Fruit fly (Drosophila melanogaster) whole organism, embryonic: ENCODE measurements around the gene sud1.

Experiments used
- Aef1 ChIP-seq: fragments of 200-800 bp; sonication (Bioruptor generic); IDR thresholded peaks from 3 replicates; pipeline ENCODE4 v1.3.6; 2022; ENCODE audit warnings: missing biosample characterization, missing genetic modification characterization
- Atf3 ChIP-seq: fragments of 200-800 bp; sonication (Bioruptor generic); optimal IDR thresholded peaks from 3 replicates; lab custom pipeline; 2016; ENCODE audit warnings: missing biosample characterization, missing genetic modification characterization
- CG10274 ChIP-seq: fragments of 200-800 bp; sonication (Bioruptor generic); optimal IDR thresholded peaks from 3 replicates; lab custom pipeline; 2017; ENCODE audit warnings: missing biosample characterization, mild to moderate bottlenecking, missing genetic modification characterization
- CG14667 ChIP-seq: fragments of 200-800 bp; sonication (Bioruptor generic); IDR thresholded peaks from 2 replicates; pipeline ENCODE4 v1.3.6; 2022; ENCODE audit warnings: missing biosample characterization, missing genetic modification characterization
- CG16813 ChIP-seq: fragments of 200-800 bp; sonication (Bioruptor generic); IDR thresholded peaks from 3 replicates; pipeline ENCODE4 v1.3.6; 2022; ENCODE audit warnings: missing biosample characterization, missing genetic modification characterization; ENCODE audit not compliant: partially characterized antibody
- CG17359 ChIP-seq: fragments of 200-800 bp; sonication (Bioruptor generic); optimal IDR thresholded peaks from 3 replicates; lab custom pipeline; 2018; ENCODE audit warnings: missing biosample characterization, mild to moderate bottlenecking, missing genetic modification characterization, moderate library complexity
- CG2116 ChIP-seq: fragments of 200-800 bp; sonication (Bioruptor generic); optimal IDR thresholded peaks from 3 replicates; lab custom pipeline; 2018; ENCODE audit warnings: missing biosample characterization, mild to moderate bottlenecking, missing genetic modification characterization
- CG3163 ChIP-seq: fragments of 200-800 bp; sonication (Bioruptor generic); optimal IDR thresholded peaks from 3 replicates; lab custom pipeline; 2016; ENCODE audit warnings: missing biosample characterization, missing genetic modification characterization
- CG34422 ChIP-seq: fragments of 200-800 bp; sonication (Bioruptor generic); IDR thresholded peaks from 3 replicates; pipeline ENCODE4 v1.3.6; 2022; ENCODE audit warnings: missing biosample characterization, missing genetic modification characterization
- CG5953 ChIP-seq: fragments of 200-800 bp; sonication (Bioruptor generic); IDR thresholded peaks from 2 replicates; pipeline ENCODE4 v1.3.6; 2022; ENCODE audit warnings: missing biosample characterization, missing genetic modification characterization
- CG6791 ChIP-seq: fragments of 200-800 bp; sonication (Bioruptor generic); IDR thresholded peaks from 3 replicates; pipeline ENCODE4 v1.3.6; 2022; ENCODE audit warnings: missing biosample characterization, missing genetic modification characterization; ENCODE audit not compliant: partially characterized antibody
- CG6854 ChIP-seq: fragments of 200-800 bp; sonication (Bioruptor generic); optimal IDR thresholded peaks from 3 replicates; lab custom pipeline; 2017; ENCODE audit warnings: missing biosample characterization, mild to moderate bottlenecking, missing genetic modification characterization
- CG7372 ChIP-seq: fragments of 200-800 bp; sonication (Bioruptor generic); IDR thresholded peaks from 2 replicates; pipeline ENCODE4 v1.3.6; 2022; ENCODE audit warnings: missing biosample characterization, missing genetic modification characterization
- CG9609 ChIP-seq: fragments of 200-800 bp; sonication (Bioruptor generic); optimal IDR thresholded peaks from 3 replicates; lab custom pipeline; 2016; ENCODE audit warnings: missing biosample characterization, missing genetic modification characterization
- CkIIα-i1 ChIP-seq: fragments of 200-800 bp; sonication (Bioruptor generic); IDR thresholded peaks from 2 replicates; pipeline ENCODE4 v1.3.6; 2022; ENCODE audit warnings: missing biosample characterization, missing genetic modification characterization
- D19B ChIP-seq: fragments of 200-800 bp; sonication (Bioruptor generic); optimal IDR thresholded peaks from 2 replicates; lab custom pipeline; 2017; ENCODE audit warnings: missing biosample characterization, mild to moderate bottlenecking, missing genetic modification characterization
- E2f1 ChIP-seq: fragments of 200-800 bp; sonication (Bioruptor generic); IDR thresholded peaks from 2 replicates; pipeline ENCODE4 v1.3.6; 2022; ENCODE audit warnings: missing biosample characterization, missing genetic modification characterization
- E2f2 ChIP-seq: fragments of 200-800 bp; sonication (Bioruptor generic); IDR thresholded peaks from 2 replicates; pipeline ENCODE4 v1.3.6; 2022; ENCODE audit warnings: missing biosample characterization, missing genetic modification characterization
- Gug ChIP-seq: fragments of 200-800 bp; sonication (Bioruptor generic); IDR thresholded peaks from 4 replicates; pipeline ENCODE4 v1.3.6; 2022; ENCODE audit warnings: missing biosample characterization, missing genetic modification characterization
- Hr78 ChIP-seq, 2 experiments: fragments of 200-800 bp in 1 of 2; fragments of >200 bp in 1 of 2; sonication (Bioruptor generic) in 1 of 2; optimal IDR thresholded peaks; 2 replicates each; lab custom pipeline; 2017 to 2019; ENCODE audit warnings: missing biosample characterization in 2 of 2, missing genetic modification characterization in 2 of 2, mild to moderate bottlenecking in 1 of 2, moderate library complexity in 1 of 2
- Med ChIP-seq: fragments of 200-800 bp; sonication (Bioruptor generic); peaks from one replicate; lab custom pipeline; 2016; ENCODE audit warnings: missing biosample characterization, missing genetic modification characterization, mild to moderate bottlenecking, inconsistent platforms, moderate library complexity
- Neu2 ChIP-seq: fragments of 200-800 bp; sonication (Bioruptor generic); optimal IDR thresholded peaks from 3 replicates; lab custom pipeline; 2016; ENCODE audit warnings: missing biosample characterization, missing genetic modification characterization, borderline replicate concordance
- Opbp ChIP-seq: fragments of 200-800 bp; sonication (Bioruptor generic); IDR thresholded peaks from 3 replicates; pipeline ENCODE4 v1.3.6; 2022; ENCODE audit warnings: missing biosample characterization, missing genetic modification characterization; ENCODE audit not compliant: partially characterized antibody
- Pdp1 ChIP-seq, 2 experiments: fragments of 200-800 bp; sonication (Bioruptor generic); optimal IDR thresholded peaks; 3 replicates each; lab custom pipeline; 2016; ENCODE audit warnings: missing biosample characterization in 2 of 2, missing genetic modification characterization in 2 of 2, mild to moderate bottlenecking in 1 of 2, moderate library complexity in 1 of 2
- Rfx ChIP-seq: fragments of 200-800 bp; sonication (Bioruptor generic); IDR thresholded peaks from 2 replicates; pipeline ENCODE4 v1.3.6; 2022; ENCODE audit warnings: missing biosample characterization, missing genetic modification characterization
- Xrp1 ChIP-seq: fragments of 200-800 bp; sonication (Bioruptor generic); IDR thresholded peaks from 2 replicates; pipeline ENCODE4 v1.3.6; 2022; ENCODE audit warnings: missing biosample characterization, missing genetic modification characterization
- aop ChIP-seq: fragments of 200-800 bp; sonication (Bioruptor generic); IDR thresholded peaks from 2 replicates; pipeline ENCODE4 v1.3.6; 2022; ENCODE audit warnings: missing biosample characterization, missing genetic modification characterization
- ap ChIP-seq: fragments of 200-800 bp; sonication (Bioruptor generic); IDR thresholded peaks from 2 replicates; pipeline ENCODE4 v1.3.6; 2022; ENCODE audit warnings: missing biosample characterization, missing genetic modification characterization
- bbx ChIP-seq: fragments of 200-800 bp; sonication (Bioruptor generic); IDR thresholded peaks from 2 replicates; pipeline ENCODE4 v1.3.6; 2022; ENCODE audit warnings: missing biosample characterization, missing genetic modification characterization; ENCODE audit not compliant: partially characterized antibody
- chm ChIP-seq: fragments of 200-800 bp; sonication (Bioruptor generic); IDR thresholded peaks from 2 replicates; pipeline ENCODE4 v1.3.6; 2022; ENCODE audit warnings: missing biosample characterization, missing genetic modification characterization
- chn ChIP-seq: fragments of 200-800 bp; sonication (Bioruptor generic); optimal IDR thresholded peaks from 2 replicates; lab custom pipeline; 2016; ENCODE audit warnings: missing biosample characterization, missing genetic modification characterization
- dati ChIP-seq: fragments of 200-800 bp; sonication (Bioruptor generic); IDR thresholded peaks from 2 replicates; pipeline ENCODE4 v1.3.6; 2022; ENCODE audit warnings: missing biosample characterization, missing genetic modification characterization
- emc ChIP-seq: fragments of 200-800 bp; sonication (Bioruptor generic); optimal IDR thresholded peaks from 2 replicates; lab custom pipeline; 2016; ENCODE audit warnings: missing biosample characterization, missing genetic modification characterization
- eve ChIP-seq, 2 experiments: fragments of >200 bp; optimal IDR thresholded peaks; 2 replicates each; lab custom pipeline; 2017; ENCODE audit warnings: missing biosample characterization in 2 of 2, missing genetic modification characterization in 2 of 2
- kah ChIP-seq: fragments of 200-800 bp; sonication (Bioruptor generic); optimal IDR thresholded peaks from 2 replicates; lab custom pipeline; 2018; ENCODE audit warnings: missing biosample characterization, mild to moderate bottlenecking, missing genetic modification characterization
- kni ChIP-seq: fragments of 200-800 bp; sonication (Bioruptor generic); optimal IDR thresholded peaks from 3 replicates; lab custom pipeline; 2017; ENCODE audit warnings: mild to moderate bottlenecking, missing biosample characterization, missing genetic modification reagents, missing genetic modification characterization
- otp ChIP-seq: fragments of 200-800 bp; sonication (Bioruptor generic); IDR thresholded peaks from 3 replicates; pipeline ENCODE4, ENCODE4 v1.3.6; 2022; ENCODE audit warnings: missing biosample characterization, missing genetic modification characterization
- pan ChIP-seq, 4 experiments: fragments of >200 bp in 3 of 4; fragments of 200-800 bp in 1 of 4; sonication (Bioruptor generic) in 1 of 4; optimal IDR thresholded peaks in 3 of 4; IDR thresholded peaks in 1 of 4; 2 replicates each; pipeline versions ENCODE4 v1.3.6 to Lab custom; 2017 to 2022; ENCODE audit warnings: missing biosample characterization in 2 of 4, missing genetic modification characterization in 2 of 4, mixed read lengths in 1 of 4
- pho ChIP-seq: fragments of 200-800 bp; sonication (Bioruptor generic); optimal IDR thresholded peaks from 2 replicates; lab custom pipeline; 2016; ENCODE audit warnings: missing biosample characterization, missing genetic modification characterization
- pnt ChIP-seq: fragments of 200-800 bp; sonication (Bioruptor generic); optimal IDR thresholded peaks from 3 replicates; lab custom pipeline; 2016; ENCODE audit warnings: missing biosample characterization, missing genetic modification characterization
- pros ChIP-seq: fragments of 200-800 bp; sonication (Bioruptor generic); optimal IDR thresholded peaks from 3 replicates; lab custom pipeline; 2019; ENCODE audit warnings: missing biosample characterization, mild to moderate bottlenecking, missing genetic modification characterization, moderate library complexity
- rib ChIP-seq: fragments of 200-800 bp; sonication (Bioruptor generic); IDR thresholded peaks from 2 replicates; pipeline ENCODE4 v1.3.6; 2022; ENCODE audit warnings: missing biosample characterization, missing genetic modification characterization
- schlank ChIP-seq: fragments of 200-800 bp; sonication (Bioruptor generic); optimal IDR thresholded peaks from 2 replicates; lab custom pipeline; 2018; ENCODE audit warnings: missing biosample characterization, mild to moderate bottlenecking, missing genetic modification characterization
- seq ChIP-seq: fragments of 200-800 bp; sonication (Bioruptor generic); IDR thresholded peaks from 2 replicates; pipeline ENCODE4 v1.3.6; 2022; ENCODE audit warnings: missing biosample characterization, missing genetic modification characterization
- ttk ChIP-seq: fragments of 200-800 bp; sonication (Bioruptor generic); IDR thresholded peaks from 2 replicates; pipeline ENCODE4 v2.1.2; 2022; ENCODE audit warnings: missing biosample characterization, missing genetic modification characterization
- vnd ChIP-seq: fragments of 200-800 bp; sonication (Bioruptor generic); IDR thresholded peaks from 3 replicates; pipeline ENCODE4 v1.3.6; 2022; ENCODE audit warnings: missing biosample characterization, missing genetic modification characterization; ENCODE audit not compliant: partially characterized antibody
- z ChIP-seq: fragments of 200-800 bp; sonication (Bioruptor generic); IDR thresholded peaks from 3 replicates; pipeline ENCODE4 v1.3.6; 2022; ENCODE audit warnings: missing biosample characterization, missing genetic modification characterization
- zfh1 ChIP-seq: fragments of 200-800 bp; sonication (Bioruptor generic); IDR thresholded peaks from 3 replicates; pipeline ENCODE4 v1.3.6; 2022; ENCODE audit warnings: missing biosample characterization, missing genetic modification characterization

Gene sud1

dm6 chr3R:24894419-24895206 lies 23.1 kb downstream of the sud1 start, which contains the start of the genes CG31121 and CG11069:
Gene CG31121 (minus strand): TSS chr3R:24894605.
Gene CG11069 (plus strand): TSS chr3R:24894742.
- no peak for TF ChIP-seq CG10274 (GFP tag; lab: Kevin White, UChicago)
- no peak for TF ChIP-seq Pdp1 (GFP tag; optimal IDR thresholded peaks at IDR 0.05; lab: Kevin White, UChicago)
- no peak for TF ChIP-seq dati (GFP tag; lab: Robert Waterston, UW)
- TF ChIP-seq chm (GFP tag; lab: Robert Waterston, UW) = peak; percentile 50; the same call in 1 of the 2 replicates
- peak; percentile 50 for TF ChIP-seq kni (GFP tag; lab: Kevin White, UChicago)
- TF ChIP-seq E2f1 (GFP tag; lab: Robert Waterston, UW) = no peak
- TF ChIP-seq CG34422 = 0 out of 3 replicates have a peak, but pooled peaks have one; percentile 9
- peak; percentile 74 for TF ChIP-seq z
- TF ChIP-seq ttk (GFP tag; lab: Robert Waterston, UW) = no peak
- peak; percentile 31 for TF ChIP-seq Med (GFP tag; lab: Kevin White, UChicago)
- no peak for TF ChIP-seq CG7372 (GFP tag; lab: Robert Waterston, UW)
- TF ChIP-seq seq (GFP tag; lab: Robert Waterston, UW) = 0 out of 2 replicates have a peak, but pooled peaks have one; percentile 14
- no peak for TF ChIP-seq vnd (GFP tag; lab: Robert Waterston, UW)
- no peak for TF ChIP-seq eve (GFP tag; optimal IDR thresholded peaks at IDR 0.05; lab: Kevin White, UChicago)
- no peak for TF ChIP-seq CG6791 (GFP tag; lab: Robert Waterston, UW)
- TF ChIP-seq CkIIα-i1 (GFP tag; lab: Robert Waterston, UW) = no peak
- peak; percentile 46 for TF ChIP-seq Rfx (GFP tag; lab: Robert Waterston, UW)
- peak; percentile 45 for TF ChIP-seq bbx
- no peak for TF ChIP-seq CG17359 (tag; lab: Kevin White, UChicago)
- TF ChIP-seq Opbp = 0 out of 3 replicates have a peak, but pooled peaks have one; percentile 42
- no peak for TF ChIP-seq CG9609 (GFP tag; lab: Kevin White, UChicago)
- no peak for TF ChIP-seq Atf3 (GFP tag; lab: Kevin White, UChicago)
- 0 out of 2 replicates have a peak, but pooled peaks have one; percentile 17 for TF ChIP-seq aop (GFP tag; lab: Robert Waterston, UW)
- no peak for TF ChIP-seq pho (GFP tag; lab: Kevin White, UChicago)
- TF ChIP-seq CG2116 (GFP tag; lab: Kevin White, UChicago) = no peak
- TF ChIP-seq pnt (GFP tag; lab: Kevin White, UChicago) = no peak
- TF ChIP-seq pros = peak; percentile 24
- TF ChIP-seq CG16813 (GFP tag; lab: Robert Waterston, UW) = 0 out of 3 replicates have a peak, but pooled peaks have one; percentile 15
- TF ChIP-seq CG3163 (GFP tag; lab: Kevin White, UChicago) = peak; percentile 84
- TF ChIP-seq otp (GFP tag; lab: Robert Waterston, UW) = 0 out of 3 replicates have a peak, but pooled peaks have one; percentile 43
- peak in 1 of 2 experiments; percentile 2 for TF ChIP-seq Hr78 (GFP tag; optimal IDR thresholded peaks at IDR 0.05; lab: Kevin White, UChicago)
- TF ChIP-seq schlank (tag; lab: Kevin White, UChicago) = no peak
- 0 out of 2 replicates have a peak, but pooled peaks have one; percentile 19 for TF ChIP-seq rib
- TF ChIP-seq Neu2 (GFP tag; lab: Kevin White, UChicago) = no peak
- TF ChIP-seq Aef1 = no peak
- TF ChIP-seq chn (GFP tag; lab: Kevin White, UChicago) = no peak
- TF ChIP-seq CG5953 = no peak
- no peak for TF ChIP-seq emc (GFP tag; lab: Kevin White, UChicago)
- no peak for TF ChIP-seq CG14667
- TF ChIP-seq CG6854 (GFP tag; lab: Kevin White, UChicago) = no peak
- TF ChIP-seq E2f2 (GFP tag; lab: Robert Waterston, UW) = no peak
- TF ChIP-seq D19B (GFP tag; lab: Kevin White, UChicago) = no peak
- 0 out of 3 replicates have a peak, but pooled peaks have one; percentile 24 for TF ChIP-seq zfh1 (GFP tag; lab: Robert Waterston, UW)
- TF ChIP-seq Gug (GFP tag; lab: Robert Waterston, UW) = no peak
- no peak for TF ChIP-seq ap (GFP tag; lab: Robert Waterston, UW)
- no peak for TF ChIP-seq pan (optimal IDR thresholded peaks at IDR 0.05; lab: Kevin White, UChicago)
- peak in 1 of 2 experiments; percentile 20 for TF ChIP-seq pan (GFP tag; optimal IDR thresholded peaks at IDR 0.05 in 1 of 2, IDR thresholded peaks at IDR 0.05 in 1 of 2)
- TF ChIP-seq Xrp1 (GFP tag; lab: Robert Waterston, UW) = 0 out of 2 replicates have a peak, but pooled peaks have one; percentile 5
- TF ChIP-seq kah = peak; percentile 4
